Worm (Caenorhabditis elegans): ENCODE measurements around the gene dod-19.

DNA sequence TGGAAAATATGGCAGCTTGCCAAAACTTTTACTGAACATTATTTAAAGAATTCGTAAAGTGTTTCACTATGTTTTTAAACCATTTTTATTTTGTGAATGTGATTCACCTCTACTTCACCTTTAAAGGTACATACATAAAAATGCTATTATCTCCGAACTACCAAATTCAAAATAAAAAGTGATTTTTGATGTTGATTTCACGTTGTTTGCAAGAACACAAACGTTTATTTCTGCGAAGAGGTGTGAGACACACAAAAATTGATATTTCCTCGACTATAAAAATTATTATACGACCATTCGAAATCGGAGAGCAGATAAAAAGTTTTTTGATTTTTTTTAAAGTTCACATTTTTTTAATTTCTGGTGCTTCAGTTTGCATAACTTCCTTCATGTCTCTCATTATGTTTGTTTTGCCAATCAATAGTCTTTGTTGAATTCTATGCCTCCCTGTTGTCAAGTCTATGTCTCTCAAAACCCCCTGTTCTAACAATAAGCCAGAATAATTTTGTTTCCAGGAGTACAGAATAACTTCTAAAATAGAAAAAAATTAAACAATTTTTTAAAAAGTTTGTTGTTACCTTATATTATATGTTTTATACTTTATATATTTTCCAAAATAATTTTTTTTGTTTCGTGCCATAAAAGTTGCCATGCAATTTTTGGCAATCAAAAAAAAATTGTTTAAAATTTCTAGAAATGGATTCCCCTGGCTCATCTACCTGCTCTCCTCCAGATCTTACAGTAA, 36.4 kb upstream of the dod-19 start, which contains the start of gene nhr-123:
- no peak for TF ChIP-seq klf-2 (GFP tag; conservative IDR thresholded peaks at IDR 0.05)
- no peak for TF ChIP-seq flt-1 (GFP tag; IDR thresholded peaks at IDR 0.05)

All from whole organism, midembryonic.